Worm (Caenorhabditis elegans) whole organism, L4 larva: Measurements from ENCODE around the gene klp-3.
A peak's percentile ranks its signal among the peaks of the same experiment; 100 is the strongest.

ENCODE experiments used
- F37D6.2 ChIP-seq: sonication (generic microtip); optimal IDR thresholded peaks from 2 replicates; lab custom pipeline; 2016; ENCODE audit warnings: mild to moderate bottlenecking, missing genetic modification characterization, missing compliant biosample characterization
- F49E8.2 ChIP-seq: sonication (generic microtip); optimal IDR thresholded peaks from 2 replicates; lab custom pipeline; 2016; ENCODE audit warnings: missing compliant biosample characterization, mild to moderate bottlenecking, missing genetic modification characterization, borderline replicate concordance
- T20F7.1 ChIP-seq: fragments of 200-800 bp; sonication (Bioruptor generic); optimal IDR thresholded peaks from 2 replicates; lab custom pipeline; 2018; ENCODE audit warnings: mild to moderate bottlenecking, missing genetic modification characterization, missing compliant biosample characterization
- T26A8.4 ChIP-seq: fragments of 200-800 bp; sonication (Bioruptor generic); IDR thresholded peaks from 2 replicates; pipeline ENCODE4 v1.3.6; 2022; ENCODE audit warnings: missing genetic modification characterization, missing compliant biosample characterization
- Y105C5A.15 ChIP-seq: fragments of 200-800 bp; sonication (Bioruptor generic); IDR thresholded peaks from 2 replicates; pipeline ENCODE4 v1.3.6; 2022; ENCODE audit warnings: missing genetic modification characterization, missing compliant biosample characterization
- Y48G9A.11 ChIP-seq: fragments of 200-800 bp; sonication (Bioruptor generic); IDR thresholded peaks from 2 replicates; pipeline ENCODE4 v1.3.6; 2022; ENCODE audit warnings: missing genetic modification reagents, missing genetic modification characterization, missing compliant biosample characterization
- Y75B8A.6 ChIP-seq: fragments of 200-800 bp; sonication (Bioruptor generic); IDR thresholded peaks from 2 replicates; pipeline ENCODE4 v1.3.6; 2022; ENCODE audit warnings: missing genetic modification reagents, missing genetic modification characterization, missing compliant biosample characterization
- ZK337.2 ChIP-seq: fragments of 200-800 bp; sonication (Bioruptor generic); IDR thresholded peaks from 2 replicates; pipeline ENCODE4 v1.3.6; 2022; ENCODE audit warnings: missing genetic modification reagents, missing genetic modification characterization, missing compliant biosample characterization
- aha-1 ChIP-seq: fragments of 150-350 bp; peaks from one replicate; lab custom pipeline; 2014; ENCODE audit warnings: missing biosample characterization, missing genetic modification characterization
- aly-2 ChIP-seq: sonication (generic microtip); optimal IDR thresholded peaks from 2 replicates; lab custom pipeline; 2018; ENCODE audit warnings: missing biosample characterization, missing genetic modification characterization
- attf-4 ChIP-seq: sonication (generic microtip); optimal IDR thresholded peaks from 3 replicates; lab custom pipeline; 2017; ENCODE audit warnings: missing biosample characterization, missing genetic modification characterization
- ceh-28 ChIP-seq: fragments of 150-350 bp; optimal IDR thresholded peaks from 2 replicates; lab custom pipeline; 2014; ENCODE audit warnings: missing biosample characterization, missing genetic modification reagents, missing genetic modification characterization
- ceh-44 ChIP-seq: fragments of 200-800 bp; sonication (Bioruptor generic); IDR thresholded peaks from 2 replicates; pipeline ENCODE4 v1.3.6; 2022; ENCODE audit warnings: missing genetic modification reagents, missing genetic modification characterization, missing compliant biosample characterization
- ces-1 ChIP-seq: fragments of 150-350 bp; sonication (generic microtip); optimal IDR thresholded peaks from 4 replicates; lab custom pipeline; 2014; ENCODE audit warnings: missing biosample characterization, missing genetic modification reagents, missing genetic modification characterization
- cey-2 ChIP-seq: sonication (generic microtip); optimal IDR thresholded peaks from 3 replicates; lab custom pipeline; 2017; ENCODE audit warnings: missing genetic modification characterization, mild to moderate bottlenecking, missing compliant biosample characterization, antibody characterized with exemption, borderline replicate concordance; ENCODE audit not compliant: insufficient read depth
- daf-12 ChIP-seq: fragments of 150-350 bp; optimal IDR thresholded peaks from 2 replicates; lab custom pipeline; 2014; ENCODE audit warnings: missing biosample characterization, missing genetic modification reagents, missing genetic modification characterization
- daf-19 ChIP-seq: fragments of 200-800 bp; sonication (Bioruptor generic); conservative IDR thresholded peaks from 2 replicates; pipeline ENCODE4 v1.3.6; 2022; ENCODE audit warnings: missing genetic modification characterization, missing compliant biosample characterization
- dmd-9 ChIP-seq: fragments of 200-800 bp; sonication (Bioruptor generic); IDR thresholded peaks from 2 replicates; pipeline ENCODE4 v1.3.6; 2022; ENCODE audit warnings: missing genetic modification reagents, missing genetic modification characterization, missing compliant biosample characterization
- egl-27 ChIP-seq: sonication (generic microtip); optimal IDR thresholded peaks from 3 replicates; lab custom pipeline; 2017; ENCODE audit warnings: missing biosample characterization, missing genetic modification reagents, missing genetic modification characterization
- egl-43 ChIP-seq: fragments of 200-800 bp; sonication (Bioruptor generic); IDR thresholded peaks from 2 replicates; pipeline ENCODE4 v1.3.6; 2022; ENCODE audit warnings: missing genetic modification reagents, missing genetic modification characterization, missing compliant biosample characterization
- fkh-10 ChIP-seq: fragments of 150-350 bp; optimal IDR thresholded peaks from 2 replicates; lab custom pipeline; 2014; ENCODE audit warnings: missing biosample characterization, missing genetic modification reagents, missing genetic modification characterization
- hlh-30 ChIP-seq: sonication (generic microtip); optimal IDR thresholded peaks from 2 replicates; lab custom pipeline; 2017; ENCODE audit warnings: antibody characterized with exemption, mild to moderate bottlenecking, missing genetic modification characterization, missing compliant biosample characterization; ENCODE audit not compliant: insufficient read depth
- jun-1 ChIP-seq: fragments of 150-350 bp; optimal IDR thresholded peaks from 2 replicates; lab custom pipeline; 2014; ENCODE audit warnings: missing biosample characterization, missing genetic modification reagents, missing genetic modification characterization
- lin-1 ChIP-seq: fragments of 200-800 bp; sonication (Bioruptor generic); IDR thresholded peaks from 2 replicates; pipeline ENCODE4 v1.3.6; 2022; ENCODE audit warnings: missing genetic modification reagents, missing genetic modification characterization, missing compliant biosample characterization
- lin-13 ChIP-seq: fragments of 150-350 bp; optimal IDR thresholded peaks from 2 replicates; lab custom pipeline; 2014; ENCODE audit warnings: missing biosample characterization, missing genetic modification reagents, missing genetic modification characterization
- lin-39 ChIP-seq: fragments of 150-350 bp; optimal IDR thresholded peaks from 2 replicates; lab custom pipeline; 2014; ENCODE audit warnings: missing biosample characterization, missing genetic modification reagents, missing genetic modification characterization
- madf-9 ChIP-seq: fragments of 200-800 bp; sonication (Bioruptor generic); conservative IDR thresholded peaks from 2 replicates; pipeline ENCODE4 v1.3.6; 2022; ENCODE audit warnings: missing genetic modification reagents, missing genetic modification characterization, missing compliant biosample characterization
- mdl-1 ChIP-seq, 2 experiments: fragments of 150-350 bp in 1 of 2; sonication (generic microtip) in 1 of 2; optimal IDR thresholded peaks; 2 replicates each; lab custom pipeline; 2014 to 2017; ENCODE audit warnings: missing biosample characterization in 2 of 2, missing genetic modification characterization in 2 of 2
- mdt-29 ChIP-seq: fragments of 200-800 bp; sonication (Bioruptor generic); IDR thresholded peaks from 2 replicates; pipeline ENCODE4 v1.3.6; 2022; ENCODE audit warnings: missing genetic modification reagents, missing genetic modification characterization, missing compliant biosample characterization
- mes-2 ChIP-seq: sonication (generic microtip); optimal IDR thresholded peaks from 2 replicates; lab custom pipeline; 2016; ENCODE audit warnings: missing genotype, mild to moderate bottlenecking, missing genetic modification characterization, missing compliant biosample characterization; ENCODE audit not compliant: poor library complexity, severe bottlenecking
- mxl-2 ChIP-seq: fragments of 200-800 bp; sonication (Bioruptor generic); conservative IDR thresholded peaks from 2 replicates; pipeline ENCODE4 v1.3.6; 2022; ENCODE audit warnings: missing genetic modification reagents, missing genetic modification characterization, missing compliant biosample characterization
- nhr-25 ChIP-seq: sonication (generic microtip); optimal IDR thresholded peaks from 2 replicates; lab custom pipeline; 2017; ENCODE audit warnings: missing genetic modification characterization, mild to moderate bottlenecking, missing compliant biosample characterization, antibody characterized with exemption, moderate library complexity, borderline replicate concordance; ENCODE audit not compliant: insufficient read depth
- nhr-28 ChIP-seq: fragments of 150-350 bp; optimal IDR thresholded peaks from 2 replicates; lab custom pipeline; 2014; ENCODE audit warnings: missing biosample characterization, missing genetic modification characterization
- nhr-41 ChIP-seq: fragments of 200-800 bp; sonication (Bioruptor generic); IDR thresholded peaks from 2 replicates; pipeline ENCODE4 v1.3.6; 2022; ENCODE audit warnings: missing genetic modification reagents, missing genetic modification characterization, missing compliant biosample characterization
- nhr-42 ChIP-seq: fragments of 200-800 bp; sonication (Bioruptor generic); IDR thresholded peaks from 2 replicates; pipeline ENCODE4 v1.3.6; 2022; ENCODE audit warnings: missing genetic modification characterization, missing compliant biosample characterization
- nhr-6 ChIP-seq: fragments of 150-350 bp; optimal IDR thresholded peaks from 2 replicates; lab custom pipeline; 2014; ENCODE audit warnings: missing biosample characterization, missing genetic modification characterization
- nhr-76 ChIP-seq: fragments of 150-350 bp; optimal IDR thresholded peaks from 2 replicates; lab custom pipeline; 2014; ENCODE audit warnings: missing biosample characterization, missing genetic modification characterization
- pha-4 ChIP-seq, 2 experiments: fragments of 150-350 bp in 1 of 2; fragments of 200-800 bp in 1 of 2; sonication (Bioruptor generic) in 1 of 2; IDR thresholded peaks in 1 of 2; optimal IDR thresholded peaks in 1 of 2; 2 replicates each; pipeline versions ENCODE4 v1.3.6 to Lab custom; 2014 to 2022; ENCODE audit warnings: missing genetic modification characterization in 2 of 2, missing genetic modification reagents in 2 of 2, missing biosample characterization in 1 of 2, missing compliant biosample characterization in 1 of 2
- pqm-1 ChIP-seq: sonication (generic microtip); optimal IDR thresholded peaks from 2 replicates; lab custom pipeline; 2017; ENCODE audit warnings: missing biosample characterization, missing genetic modification characterization
- rbr-2 ChIP-seq: sonication (generic microtip); optimal IDR thresholded peaks from 2 replicates; lab custom pipeline; 2016; ENCODE audit warnings: missing genotype, missing genetic modification characterization, missing compliant biosample characterization
- spr-1 ChIP-seq: sonication (generic microtip); optimal IDR thresholded peaks from 2 replicates; lab custom pipeline; 2016; ENCODE audit warnings: mild to moderate bottlenecking, missing genetic modification characterization, missing compliant biosample characterization
- tag-97 ChIP-seq: fragments of 200-800 bp; sonication (Bioruptor generic); IDR thresholded peaks from 2 replicates; pipeline ENCODE4 v1.3.6; 2022; ENCODE audit warnings: missing genetic modification characterization, missing compliant biosample characterization
- unc-62 ChIP-seq, 3 experiments: fragments of 150-350 bp in 1 of 3; sonication (generic microtip); optimal IDR thresholded peaks in 2 of 3; peaks in 1 of 3; 1 replicate in 1 of 3; 2 replicates in 2 of 3; lab custom pipeline; 2014 to 2017; ENCODE audit warnings: missing biosample characterization in 3 of 3, missing genetic modification characterization in 3 of 3, missing genetic modification reagents in 3 of 3, missing genotype in 1 of 3
- vab-7 ChIP-seq: fragments of 200-800 bp; sonication (Bioruptor generic); IDR thresholded peaks from 2 replicates; pipeline ENCODE4 v1.3.6; 2022; ENCODE audit warnings: missing genetic modification reagents, missing genetic modification characterization, missing compliant biosample characterization
- zfp-2 ChIP-seq: sonication (generic microtip); optimal IDR thresholded peaks from 2 replicates; lab custom pipeline; 2016; ENCODE audit warnings: mild to moderate bottlenecking, missing genetic modification characterization, missing compliant biosample characterization

klp-3 gene

ce11 chrII:7808950-7809349, 33.2 kb upstream of the klp-3 start (continued):
- TF ChIP-seq Y48G9A.11 (no peak), spr-1 (tag; lab: Kevin White, UChicago) (no peak), nhr-41 (GFP tag; lab: Robert Waterston, UW) (no peak), cey-2 (tag; lab: Kevin White, UChicago) (peak; percentile 10), nhr-76 (no peak), madf-9 (GFP tag; lab: Robert Waterston, UW) (0 out of 2 replicates have a peak, but pooled peaks have one; percentile 13), egl-43 (GFP tag; lab: Robert Waterston, UW) (no peak), mes-2 (tag; lab: Kevin White, UChicago) (peak; percentile 17), fkh-10 (GFP tag; lab: Kevin White, UChicago) (no peak), F49E8.2 (tag; lab: Kevin White, UChicago) (no peak), T20F7.1 (GFP tag; lab: Kevin White, UChicago) (peak; percentile 8), daf-19 (GFP tag; lab: Robert Waterston, UW) (no peak), ces-1 (GFP tag; lab: Kevin White, UChicago) (no peak), jun-1 (tag; lab: Kevin White, UChicago) (peak; percentile 22), Y75B8A.6 (GFP tag; lab: Robert Waterston, UW) (no peak), lin-13 (GFP tag; lab: Kevin White, UChicago) (no peak), ceh-44 (no peak), daf-12 (tag; lab: Kevin White, UChicago) (no peak), nhr-42 (GFP tag; lab: Robert Waterston, UW) (no peak), T26A8.4 (GFP tag; lab: Robert Waterston, UW) (no peak), egl-27 (tag; lab: Kevin White, UChicago) (no peak)

ce11 chrII:7809358-7809914, 32.7 kb upstream of the klp-3 start:
- TF ChIP-seq nhr-25 (tag; lab: Kevin White, UChicago) (no peak), dmd-9 (no peak), mdl-1 (tag; optimal IDR thresholded peaks at IDR 0.05; lab: Kevin White, UChicago) (no peak), vab-7 (GFP tag; lab: Robert Waterston, UW) (no peak)

ce11 chrII:7810162-7810868, 31.8 kb upstream of the klp-3 start:
- TF ChIP-seq mes-2 (tag; lab: Kevin White, UChicago) = peak; percentile 20
- no peak for TF ChIP-seq mdt-29 (GFP tag; lab: Robert Waterston, UW)
- TF ChIP-seq hlh-30 = no peak
- TF ChIP-seq aly-2 = no peak
- no peak for TF ChIP-seq rbr-2 (tag; lab: Kevin White, UChicago)
- no peak for TF ChIP-seq tag-97 (GFP tag; lab: Robert Waterston, UW)
- TF ChIP-seq nhr-6 (tag; lab: Kevin White, UChicago) = peak; percentile 70
- TF ChIP-seq aha-1 (tag; lab: Kevin White, UChicago) = peak; percentile 8
- TF ChIP-seq F37D6.2 (tag; lab: Kevin White, UChicago) = no peak
- no peak for TF ChIP-seq Y48G9A.11
- TF ChIP-seq mdl-1 (tag; optimal IDR thresholded peaks at IDR 0.05; lab: Kevin White, UChicago) = no peak
- peak; percentile 11 for TF ChIP-seq attf-4 (tag; lab: Kevin White, UChicago)
- TF ChIP-seq zfp-2 (tag; lab: Kevin White, UChicago) = no peak
- TF ChIP-seq nhr-28 (tag; lab: Kevin White, UChicago) = peak; percentile 19
- TF ChIP-seq Y105C5A.15 (GFP tag; lab: Robert Waterston, UW) = no peak
- no peak for TF ChIP-seq mxl-2
- no peak for TF ChIP-seq ZK337.2 (GFP tag; lab: Robert Waterston, UW)
- TF ChIP-seq pha-4 (GFP tag; IDR thresholded peaks at IDR 0.05; lab: Robert Waterston, UW) = no peak
- TF ChIP-seq pha-4 (tag; optimal IDR thresholded peaks at IDR 0.05; lab: Kevin White, UChicago) = peak; percentile 66
- TF ChIP-seq lin-1 (GFP tag; lab: Robert Waterston, UW) = no peak
- peak in 1 of 2 experiments; percentile 37 for TF ChIP-seq unc-62 (GFP tag; optimal IDR thresholded peaks at IDR 0.05 in 1 of 2; lab: Kevin White, UChicago)
- TF ChIP-seq unc-62 (tag; optimal IDR thresholded peaks at IDR 0.05; lab: Kevin White, UChicago) = no peak
- TF ChIP-seq ceh-44 = no peak
- TF ChIP-seq lin-39 (tag; lab: Kevin White, UChicago) = no peak
- no peak for TF ChIP-seq pqm-1 (tag; lab: Kevin White, UChicago)
- TF ChIP-seq ceh-28 (tag; lab: Kevin White, UChicago) = no peak
